Fruit fly (Drosophila melanogaster): ENCODE data around the gene CG16790.

dm6 chr3R:9551013-9551658 lies 18.9 kb downstream of the CG16790 start:
- no peak for TF ChIP-seq CG8478 (optimal IDR thresholded peaks at IDR 0.05)
- no peak for TF ChIP-seq CTCF (optimal IDR thresholded peaks at IDR 0.05)
